Worm (Caenorhabditis elegans) whole organism, L2 larva: ENCODE measurements around the gene Y38C1AA.6.

Source experiments
- C34F6.9 ChIP-seq: fragments of 150-350 bp; optimal IDR thresholded peaks from 2 replicates; lab custom pipeline; 2014; ENCODE audit warnings: missing biosample characterization, missing genetic modification characterization
- F13H6.1 ChIP-seq: sonication (generic microtip); optimal IDR thresholded peaks from 2 replicates; lab custom pipeline; 2016; ENCODE audit warnings: missing genetic modification characterization, missing compliant biosample characterization
- R02D3.7 ChIP-seq: fragments of 150-350 bp; optimal IDR thresholded peaks from 2 replicates; lab custom pipeline; 2014; ENCODE audit warnings: missing biosample characterization, missing genetic modification characterization
- Y55F3AM.14 ChIP-seq: fragments of 200-800 bp; sonication (Bioruptor generic); optimal IDR thresholded peaks from 2 replicates; lab custom pipeline; 2018; ENCODE audit warnings: mild to moderate bottlenecking, missing genetic modification characterization, missing compliant biosample characterization
- aly-2 ChIP-seq: fragments of 150-350 bp; optimal IDR thresholded peaks from 2 replicates; lab custom pipeline; 2014; ENCODE audit warnings: missing biosample characterization, missing genetic modification characterization
- ama-1 ChIP-seq: fragments of 150-350 bp; optimal IDR thresholded peaks from 2 replicates; lab custom pipeline; 2018; ENCODE audit warnings: inconsistent platforms
- blmp-1 ChIP-seq: sonication (generic microtip); optimal IDR thresholded peaks from 2 replicates; lab custom pipeline; 2017; ENCODE audit warnings: missing genetic modification characterization, mild to moderate bottlenecking, missing compliant biosample characterization, antibody characterized with exemption, moderate library complexity; ENCODE audit not compliant: insufficient read depth
- ceh-16 ChIP-seq: fragments of 150-350 bp; optimal IDR thresholded peaks from 2 replicates; lab custom pipeline; 2014; ENCODE audit warnings: missing biosample characterization, missing genetic modification characterization
- ceh-82 ChIP-seq: fragments of 150-350 bp; optimal IDR thresholded peaks from 2 replicates; lab custom pipeline; 2014; ENCODE audit warnings: missing biosample characterization, missing genetic modification characterization
- crh-2 ChIP-seq: sonication (generic microtip); optimal IDR thresholded peaks from 2 replicates; lab custom pipeline; 2017; ENCODE audit warnings: missing biosample characterization, missing genetic modification characterization
- dmd-4 ChIP-seq: sonication (generic microtip); optimal IDR thresholded peaks from 2 replicates; lab custom pipeline; 2017; ENCODE audit warnings: missing biosample characterization, missing genetic modification characterization
- egl-27 ChIP-seq: sonication (generic microtip); optimal IDR thresholded peaks from 3 replicates; lab custom pipeline; 2017; ENCODE audit warnings: missing biosample characterization, missing genetic modification reagents, missing genetic modification characterization
- elt-3 ChIP-seq: sonication (generic microtip); optimal IDR thresholded peaks from 2 replicates; lab custom pipeline; 2017; ENCODE audit warnings: missing biosample characterization, missing genetic modification characterization
- fos-1 ChIP-seq: fragments of 150-350 bp; optimal IDR thresholded peaks from 2 replicates; lab custom pipeline; 2014; ENCODE audit warnings: missing biosample characterization, missing genetic modification characterization
- gmeb-1 ChIP-seq: fragments of 150-350 bp; optimal IDR thresholded peaks from 2 replicates; lab custom pipeline; 2014; ENCODE audit warnings: missing biosample characterization, missing genetic modification characterization
- lin-11 ChIP-seq: fragments of 150-350 bp; sonication (generic microtip); optimal IDR thresholded peaks from 2 replicates; lab custom pipeline; 2014; ENCODE audit warnings: missing biosample characterization, missing genetic modification characterization, inconsistent platforms, mixed read lengths
- lin-13 ChIP-seq: fragments of 150-350 bp; optimal IDR thresholded peaks from 2 replicates; lab custom pipeline; 2014; ENCODE audit warnings: missing biosample characterization, missing genetic modification reagents, missing genetic modification characterization
- mab-5 ChIP-seq: fragments of 150-350 bp; optimal IDR thresholded peaks from 2 replicates; lab custom pipeline; 2014; ENCODE audit warnings: missing biosample characterization, missing genetic modification characterization
- mbf-1 ChIP-seq: sonication (generic microtip); optimal IDR thresholded peaks from 2 replicates; lab custom pipeline; 2017; ENCODE audit warnings: missing biosample characterization, missing genetic modification characterization
- mdl-1 ChIP-seq, 2 experiments: fragments of 150-350 bp in 1 of 2; sonication (generic microtip) in 1 of 2; optimal IDR thresholded peaks; 2 replicates each; lab custom pipeline; 2017; ENCODE audit warnings: missing biosample characterization in 2 of 2, missing genetic modification characterization in 2 of 2
- nhr-10 ChIP-seq: sonication (generic microtip); optimal IDR thresholded peaks from 2 replicates; lab custom pipeline; 2017; ENCODE audit warnings: missing biosample characterization, missing genetic modification characterization
- nhr-11 ChIP-seq: fragments of 150-350 bp; optimal IDR thresholded peaks from 2 replicates; lab custom pipeline; 2014; ENCODE audit warnings: missing biosample characterization, missing genetic modification characterization
- nhr-12 ChIP-seq: fragments of 150-350 bp; optimal IDR thresholded peaks from 2 replicates; lab custom pipeline; 2014; ENCODE audit warnings: missing biosample characterization, missing genetic modification characterization
- nhr-129 ChIP-seq: fragments of 150-350 bp; optimal IDR thresholded peaks from 2 replicates; lab custom pipeline; 2014; ENCODE audit warnings: missing biosample characterization, missing genetic modification characterization
- nhr-23 ChIP-seq: fragments of 150-350 bp; optimal IDR thresholded peaks from 2 replicates; lab custom pipeline; 2014; ENCODE audit warnings: missing biosample characterization, missing genetic modification reagents, missing genetic modification characterization
- nhr-237 ChIP-seq: fragments of 150-350 bp; optimal IDR thresholded peaks from 2 replicates; lab custom pipeline; 2014; ENCODE audit warnings: missing biosample characterization, missing genetic modification characterization
- nhr-25 ChIP-seq: fragments of 150-350 bp; sonication (generic microtip); optimal IDR thresholded peaks from 3 replicates; lab custom pipeline; 2014; ENCODE audit warnings: missing biosample characterization, missing genetic modification characterization
- peb-1 ChIP-seq: fragments of 150-350 bp; optimal IDR thresholded peaks from 2 replicates; lab custom pipeline; 2014; ENCODE audit warnings: missing biosample characterization, missing genetic modification characterization
- sem-4 ChIP-seq: fragments of 150-350 bp; optimal IDR thresholded peaks from 2 replicates; lab custom pipeline; 2014; ENCODE audit warnings: missing biosample characterization, missing genetic modification reagents, missing genetic modification characterization
- skn-1 ChIP-seq: sonication (generic microtip); optimal IDR thresholded peaks from 2 replicates; lab custom pipeline; 2017; ENCODE audit warnings: missing biosample characterization, missing genetic modification characterization
- sma-3 ChIP-seq: sonication (generic microtip); optimal IDR thresholded peaks from 2 replicates; lab custom pipeline; 2016; ENCODE audit warnings: missing genetic modification reagents, missing genetic modification characterization, missing compliant biosample characterization
- sma-9 ChIP-seq, 2 experiments: fragments of 150-350 bp in 1 of 2; sonication (generic microtip) in 1 of 2; optimal IDR thresholded peaks; 2 replicates each; lab custom pipeline; 2014 to 2016; ENCODE audit warnings: missing genetic modification characterization in 2 of 2, mild to moderate bottlenecking in 1 of 2, missing biosample characterization in 1 of 2, missing compliant biosample characterization in 1 of 2, missing genetic modification reagents in 1 of 2, moderate library complexity in 1 of 2
- snpc-4 ChIP-seq: fragments of 150-350 bp; optimal IDR thresholded peaks from 2 replicates; lab custom pipeline; 2014; ENCODE audit warnings: missing biosample characterization, missing genetic modification characterization
- unc-39 ChIP-seq: fragments of 150-350 bp; optimal IDR thresholded peaks from 2 replicates; lab custom pipeline; 2014; ENCODE audit warnings: missing biosample characterization, missing genetic modification characterization
- unc-55 ChIP-seq: fragments of 150-350 bp; sonication (generic microtip); optimal IDR thresholded peaks from 3 replicates; lab custom pipeline; 2014; ENCODE audit warnings: missing biosample characterization, missing genetic modification reagents, missing genetic modification characterization
- unc-62 ChIP-seq: fragments of 150-350 bp; optimal IDR thresholded peaks from 2 replicates; lab custom pipeline; 2014; ENCODE audit warnings: missing biosample characterization, missing genetic modification reagents, missing genetic modification characterization
- zag-1 ChIP-seq: fragments of 150-350 bp; optimal IDR thresholded peaks from 2 replicates; lab custom pipeline; 2014; ENCODE audit warnings: missing biosample characterization, missing genetic modification characterization
- ztf-11 ChIP-seq: sonication (generic microtip); optimal IDR thresholded peaks from 2 replicates; lab custom pipeline; 2017; ENCODE audit warnings: missing biosample characterization, missing genetic modification characterization
- ztf-4 ChIP-seq: fragments of 150-350 bp; optimal IDR thresholded peaks from 2 replicates; lab custom pipeline; 2014; ENCODE audit warnings: missing biosample characterization, missing genetic modification characterization

Gene Y38C1AA.6

ce11 chrIV:194442-194841 lies 31.8 kb downstream of the Y38C1AA.6 start, which contains the start of gene csn-3:
Gene csn-3 (plus strand): TSS chrIV:194742.
- TF ChIP-seq zag-1 (tag; lab: Kevin White, UChicago) (no peak), peb-1 (tag; lab: Kevin White, UChicago) (no peak), nhr-10 (tag; lab: Kevin White, UChicago) (no peak), R02D3.7 (no peak), sma-9 (GFP tag; optimal IDR thresholded peaks at IDR 0.05; lab: Kevin White, UChicago) (no peak), sma-9 (tag; optimal IDR thresholded peaks at IDR 0.05; lab: Kevin White, UChicago) (no peak), nhr-23 (no peak), nhr-129 (tag; lab: Kevin White, UChicago) (no peak), skn-1 (tag; lab: Kevin White, UChicago) (no peak), ztf-11 (tag; lab: Kevin White, UChicago) (no peak), unc-39 (no peak), unc-62 (no peak), dmd-4 (tag; lab: Kevin White, UChicago) (no peak)
- TF ChIP-seq, all 48 proteins: peak for 0

DNA sequence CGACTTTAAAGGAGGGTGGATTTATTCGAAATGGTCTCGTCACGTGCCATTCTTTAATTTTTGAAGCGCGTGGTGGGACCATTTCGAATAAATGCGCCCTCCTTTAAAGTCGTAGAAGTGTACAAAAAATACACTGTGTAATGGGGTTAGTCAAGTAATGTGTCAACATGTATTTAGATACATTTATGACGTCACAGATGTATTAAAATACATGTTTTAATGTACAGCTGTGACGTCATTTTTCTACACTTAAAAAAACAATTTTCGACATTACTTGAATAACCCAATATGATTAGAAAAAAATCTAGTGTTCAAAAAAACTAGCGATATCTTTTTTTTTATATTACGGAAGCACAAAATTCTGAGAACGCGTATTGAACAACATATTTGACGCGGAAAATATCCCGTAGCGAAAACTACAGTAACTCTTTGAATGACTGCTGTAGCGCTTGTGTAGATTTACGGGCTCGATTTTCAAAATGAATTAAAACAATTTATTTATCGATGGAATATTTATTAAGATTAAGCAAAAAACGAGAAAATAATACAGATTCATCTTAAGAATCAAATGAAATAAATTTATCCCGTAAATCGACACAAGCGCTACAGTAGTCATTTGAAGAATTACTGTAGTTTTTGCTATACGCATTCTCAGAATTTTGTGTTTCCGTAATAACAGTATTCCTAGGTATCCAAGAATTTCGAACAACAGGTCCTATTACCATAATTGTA lies 40.5 kb downstream of the Y38C1AA.6 start, which contains the start of gene gfrp-1:
Gene gfrp-1, plus strand, starts transcription at position 682 of the 732 bp plus-strand sequence.
- TF ChIP-seq R02D3.7 (no peak), ztf-4 (tag; lab: Kevin White, UChicago) (no peak), sem-4 (tag; lab: Kevin White, UChicago) (no peak), unc-39 (no peak), mab-5 (tag; lab: Kevin White, UChicago) (no peak), gmeb-1 (tag; lab: Kevin White, UChicago) (no peak), F13H6.1 (tag; lab: Kevin White, UChicago) (no peak), fos-1 (tag; lab: Kevin White, UChicago) (no peak), elt-3 (tag; lab: Kevin White, UChicago) (no peak), nhr-237 (tag; lab: Kevin White, UChicago) (no peak), Y55F3AM.14 (GFP tag; lab: Kevin White, UChicago) (no peak)

DNA sequence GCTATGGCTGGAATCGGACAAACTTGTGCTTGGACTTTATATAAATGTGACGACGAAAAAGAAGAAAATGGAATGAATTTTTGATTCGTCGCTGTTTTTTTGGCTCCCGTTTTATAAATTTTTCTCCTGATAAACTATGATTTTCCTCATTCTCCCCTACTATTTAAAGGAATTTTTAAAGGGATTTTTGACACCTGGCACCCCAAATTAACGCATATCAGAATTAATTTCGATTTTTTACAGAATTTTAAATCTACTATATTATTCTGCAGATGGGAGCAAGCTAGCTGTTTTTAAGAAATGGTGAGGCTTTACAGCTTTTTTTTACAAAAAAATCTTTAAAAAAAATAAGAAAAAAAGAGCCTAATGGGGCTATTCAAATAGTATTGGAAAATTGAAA lies 42.4 kb downstream of the Y38C1AA.6 start, which contains the start of gene coa-1:
Gene coa-1, plus strand, starts transcription at position 301 of the 400 bp plus-strand sequence.
- no peak for TF ChIP-seq peb-1 (tag; lab: Kevin White, UChicago)
- no peak for TF ChIP-seq ceh-16
- no peak for TF ChIP-seq nhr-25
- no peak for TF ChIP-seq zag-1 (tag; lab: Kevin White, UChicago)
- TF ChIP-seq crh-2 (tag; lab: Kevin White, UChicago) = no peak
- TF ChIP-seq sem-4 (tag; lab: Kevin White, UChicago) = no peak
- TF ChIP-seq nhr-11 (tag; lab: Kevin White, UChicago) = no peak
- TF ChIP-seq, all 48 proteins: peak for 0

DNA sequence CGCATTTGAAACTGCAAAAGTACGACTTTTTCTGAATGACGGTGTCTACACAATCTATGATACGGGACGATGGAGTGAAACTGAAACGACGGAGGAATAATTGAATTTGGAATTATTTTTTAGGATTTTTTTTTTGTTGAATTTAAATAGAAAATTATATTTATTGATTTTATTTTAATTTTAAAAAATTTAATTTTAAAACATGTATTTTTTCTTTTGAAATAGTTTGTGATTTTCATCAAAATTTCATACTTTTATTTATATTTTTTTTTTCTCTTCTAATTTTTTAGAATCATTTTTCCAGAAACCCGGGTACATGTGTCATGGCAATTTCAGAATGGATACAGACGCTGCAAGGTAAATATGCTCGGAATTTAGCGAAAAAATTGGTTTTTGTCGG lies 45.3 kb downstream of the Y38C1AA.6 start, which contains the start of gene Y38C1AA.1:
Gene Y38C1AA.1, plus strand, starts transcription at position 301 of the 400 bp plus-strand sequence.
- TF ChIP-seq unc-62 (no peak), mbf-1 (tag; lab: Kevin White, UChicago) (no peak), F13H6.1 (tag; lab: Kevin White, UChicago) (no peak), ama-1 (lab: Kevin White, UChicago) (no peak), unc-39 (no peak), mab-5 (tag; lab: Kevin White, UChicago) (no peak), C34F6.9 (tag; lab: Kevin White, UChicago) (no peak), blmp-1 (no peak), snpc-4 (tag; lab: Kevin White, UChicago) (no peak), ceh-16 (no peak), peb-1 (tag; lab: Kevin White, UChicago) (no peak), lin-11 (tag; lab: Kevin White, UChicago) (no peak), nhr-10 (tag; lab: Kevin White, UChicago) (no peak), zag-1 (tag; lab: Kevin White, UChicago) (no peak), aly-2 (no peak), ztf-11 (tag; lab: Kevin White, UChicago) (no peak), fos-1 (tag; lab: Kevin White, UChicago) (no peak), nhr-11 (tag; lab: Kevin White, UChicago) (no peak)
- TF ChIP-seq, all 48 proteins: peak for 0

- no peak for TF ChIP-seq mab-5 (tag; lab: Kevin White, UChicago)
- TF ChIP-seq unc-55 (GFP tag; lab: Kevin White, UChicago) = peak; percentile 43
- TF ChIP-seq ceh-82 (tag; lab: Kevin White, UChicago) = no peak
- TF ChIP-seq nhr-10 (tag; lab: Kevin White, UChicago) = no peak
- peak; percentile 34 for TF ChIP-seq F13H6.1 (tag; lab: Kevin White, UChicago)
- no peak for TF ChIP-seq R02D3.7
- TF ChIP-seq dmd-4 (tag; lab: Kevin White, UChicago) = no peak
- no peak for TF ChIP-seq mdl-1 (tag; optimal IDR thresholded peaks at IDR 0.05; lab: Kevin White, UChicago)
- TF ChIP-seq fos-1 (tag; lab: Kevin White, UChicago) = peak; percentile 56
- TF ChIP-seq nhr-11 (tag; lab: Kevin White, UChicago) = no peak
- peak; percentile 68 for TF ChIP-seq gmeb-1 (tag; lab: Kevin White, UChicago)
- TF ChIP-seq nhr-12 (tag; lab: Kevin White, UChicago) = no peak
- no peak for TF ChIP-seq nhr-237 (tag; lab: Kevin White, UChicago)
- TF ChIP-seq unc-62 = no peak
- no peak for TF ChIP-seq mbf-1 (tag; lab: Kevin White, UChicago)
- TF ChIP-seq ztf-11 (tag; lab: Kevin White, UChicago) = no peak
- TF ChIP-seq lin-13 (GFP tag; lab: Kevin White, UChicago) = peak; percentile 14
- peak; percentile 27 for TF ChIP-seq C34F6.9 (tag; lab: Kevin White, UChicago)
- TF ChIP-seq egl-27 (tag; lab: Kevin White, UChicago) = peak; percentile 21
- peak; percentile 48 for TF ChIP-seq nhr-129 (tag; lab: Kevin White, UChicago)
- TF ChIP-seq sma-3 = peak; percentile 57
- no peak for TF ChIP-seq Y55F3AM.14 (GFP tag; lab: Kevin White, UChicago)
- no peak for TF ChIP-seq sma-9 (GFP tag; optimal IDR thresholded peaks at IDR 0.05; lab: Kevin White, UChicago)
- TF ChIP-seq sma-9 (tag; optimal IDR thresholded peaks at IDR 0.05; lab: Kevin White, UChicago) = no peak
- TF ChIP-seq crh-2 (tag; lab: Kevin White, UChicago) = peak; percentile 53
Measured at ce11 chrIV:210591-210990, 48.0 kb downstream of the Y38C1AA.6 start.
